Worm (Caenorhabditis elegans): ENCODE measurements around the gene K11H12.6.

DNA sequence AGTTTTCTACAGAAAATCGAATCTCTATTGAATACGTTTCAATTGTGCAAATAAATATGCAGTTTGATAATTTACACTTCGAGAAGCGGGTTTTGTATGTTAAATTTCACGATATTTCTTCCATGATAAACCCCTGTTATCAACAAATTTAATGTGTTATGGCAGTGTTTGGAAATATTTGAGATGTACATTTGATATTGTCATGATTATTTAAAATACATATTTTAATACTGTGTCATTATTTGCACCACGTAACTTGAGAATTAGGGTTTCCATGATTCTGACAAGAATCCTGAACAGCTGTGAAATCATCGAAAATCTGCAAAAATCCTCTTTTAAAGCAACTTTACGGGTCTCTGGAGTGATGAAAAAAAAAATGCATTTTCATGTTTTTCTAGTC is 3.4 kb downstream of the K11H12.6 start, which contains the start of gene K11H12.11:
- no peak for TF ChIP-seq ceh-48 (tag; optimal IDR thresholded peaks at IDR 0.05)
- no peak for TF ChIP-seq fkh-10 (GFP tag; optimal IDR thresholded peaks at IDR 0.05)
- no peak for TF ChIP-seq ceh-24 (tag; optimal IDR thresholded peaks at IDR 0.05)
- no peak for TF ChIP-seq unc-55 (GFP tag; optimal IDR thresholded peaks at IDR 0.05)
- TF ChIP-seq ama-1 (optimal IDR thresholded peaks at IDR 0.05): no peak

All from whole organism, late embryonic.